Worm (Caenorhabditis elegans) whole organism, L4 larva: ENCODE results near the gene ears-2.
A peak's percentile ranks its signal among the peaks of the same experiment; 100 is the strongest.

Source experiments
- F49E8.2 ChIP-seq: sonication (generic microtip); optimal IDR thresholded peaks from 2 replicates; lab custom pipeline; 2016; ENCODE audit warnings: missing compliant biosample characterization, mild to moderate bottlenecking, missing genetic modification characterization, borderline replicate concordance
- Y105C5A.15 ChIP-seq: fragments of 200-800 bp; sonication (Bioruptor generic); IDR thresholded peaks from 2 replicates; pipeline ENCODE4 v1.3.6; 2022; ENCODE audit warnings: missing genetic modification characterization, missing compliant biosample characterization
- Y48G9A.11 ChIP-seq: fragments of 200-800 bp; sonication (Bioruptor generic); IDR thresholded peaks from 2 replicates; pipeline ENCODE4 v1.3.6; 2022; ENCODE audit warnings: missing genetic modification reagents, missing genetic modification characterization, missing compliant biosample characterization
- Y75B8A.6 ChIP-seq: fragments of 200-800 bp; sonication (Bioruptor generic); IDR thresholded peaks from 2 replicates; pipeline ENCODE4 v1.3.6; 2022; ENCODE audit warnings: missing genetic modification reagents, missing genetic modification characterization, missing compliant biosample characterization
- aha-1 ChIP-seq: fragments of 150-350 bp; peaks from one replicate; lab custom pipeline; 2014; ENCODE audit warnings: missing biosample characterization, missing genetic modification characterization
- ama-1 ChIP-seq: fragments of 150-350 bp; optimal IDR thresholded peaks from 2 replicates; lab custom pipeline; 2014; ENCODE audit warnings: inconsistent platforms, mixed read lengths
- arid-1 ChIP-seq: fragments of 200-800 bp; sonication (Bioruptor generic); conservative IDR thresholded peaks from 2 replicates; pipeline ENCODE4 v1.3.6; 2022; ENCODE audit warnings: missing genetic modification reagents, missing genetic modification characterization, missing compliant biosample characterization
- ctbp-1 ChIP-seq: fragments of 200-800 bp; sonication (Bioruptor generic); IDR thresholded peaks from 2 replicates; pipeline ENCODE4 v1.3.6; 2022; ENCODE audit warnings: missing genetic modification reagents, missing genetic modification characterization, missing compliant biosample characterization
- daf-12 ChIP-seq: fragments of 150-350 bp; optimal IDR thresholded peaks from 2 replicates; lab custom pipeline; 2014; ENCODE audit warnings: missing biosample characterization, missing genetic modification reagents, missing genetic modification characterization
- daf-16 ChIP-seq, 3 experiments: sonication (generic microtip); optimal IDR thresholded peaks; 2 replicates each; lab custom pipeline; 2016 to 2017; ENCODE audit warnings: missing genetic modification characterization in 3 of 3, missing genetic modification reagents in 3 of 3, mild to moderate bottlenecking in 2 of 3, missing compliant biosample characterization in 2 of 3, missing biosample characterization in 1 of 3, moderate library complexity in 1 of 3
- daf-19 ChIP-seq: fragments of 200-800 bp; sonication (Bioruptor generic); conservative IDR thresholded peaks from 2 replicates; pipeline ENCODE4 v1.3.6; 2022; ENCODE audit warnings: missing genetic modification characterization, missing compliant biosample characterization
- dmd-6 ChIP-seq: fragments of 200-800 bp; sonication (Bioruptor generic); IDR thresholded peaks from 2 replicates; pipeline ENCODE4 v1.3.6; 2022; ENCODE audit warnings: missing genetic modification reagents, missing genetic modification characterization, missing compliant biosample characterization
- dmd-8 ChIP-seq: fragments of 200-800 bp; sonication (Bioruptor generic); IDR thresholded peaks from 2 replicates; pipeline ENCODE4 v1.3.6; 2022; ENCODE audit warnings: missing genetic modification characterization, missing compliant biosample characterization
- dpl-1 ChIP-seq: fragments of 150-350 bp; optimal IDR thresholded peaks from 2 replicates; lab custom pipeline; 2014; ENCODE audit warnings: missing biosample characterization, missing genetic modification reagents, missing genetic modification characterization
- duxl-1 ChIP-seq: sonication (generic microtip); optimal IDR thresholded peaks from 2 replicates; lab custom pipeline; 2016; ENCODE audit warnings: mild to moderate bottlenecking, missing genetic modification characterization, moderate library complexity, missing compliant biosample characterization; ENCODE audit not compliant: poor library complexity
- dve-1 ChIP-seq: sonication (generic microtip); optimal IDR thresholded peaks from 2 replicates; lab custom pipeline; 2017; ENCODE audit warnings: antibody characterized with exemption, mild to moderate bottlenecking, missing genetic modification characterization, missing compliant biosample characterization; ENCODE audit not compliant: insufficient read depth
- gei-8 ChIP-seq: fragments of 200-800 bp; sonication (Bioruptor generic); optimal IDR thresholded peaks from 2 replicates; lab custom pipeline; 2018; ENCODE audit warnings: mild to moderate bottlenecking, missing genetic modification characterization, missing compliant biosample characterization
- hif-1 ChIP-seq, 2 experiments: sonication (generic microtip); optimal IDR thresholded peaks; 2 replicates each; lab custom pipeline; 2016 to 2017; ENCODE audit warnings: missing compliant biosample characterization in 2 of 2, missing genetic modification characterization in 2 of 2, missing genetic modification reagents in 2 of 2, missing genotype in 2 of 2, mild to moderate bottlenecking in 1 of 2
- hlh-11 ChIP-seq: fragments of 200-800 bp; sonication (Bioruptor generic); optimal IDR thresholded peaks from 2 replicates; lab custom pipeline; 2018; ENCODE audit warnings: mild to moderate bottlenecking, missing genetic modification characterization, missing compliant biosample characterization
- hlh-30 ChIP-seq: sonication (generic microtip); optimal IDR thresholded peaks from 2 replicates; lab custom pipeline; 2017; ENCODE audit warnings: antibody characterized with exemption, mild to moderate bottlenecking, missing genetic modification characterization, missing compliant biosample characterization; ENCODE audit not compliant: insufficient read depth
- lim-7 ChIP-seq: fragments of 200-800 bp; sonication (Bioruptor generic); IDR thresholded peaks from 2 replicates; pipeline ENCODE4 v1.3.6; 2022; ENCODE audit warnings: missing genetic modification characterization, missing compliant biosample characterization
- lin-1 ChIP-seq: fragments of 200-800 bp; sonication (Bioruptor generic); IDR thresholded peaks from 2 replicates; pipeline ENCODE4 v1.3.6; 2022; ENCODE audit warnings: missing genetic modification reagents, missing genetic modification characterization, missing compliant biosample characterization
- lin-13 ChIP-seq: fragments of 150-350 bp; optimal IDR thresholded peaks from 2 replicates; lab custom pipeline; 2014; ENCODE audit warnings: missing biosample characterization, missing genetic modification reagents, missing genetic modification characterization
- lin-29 ChIP-seq: fragments of 200-800 bp; sonication (Bioruptor generic); IDR thresholded peaks from 2 replicates; pipeline ENCODE4 v1.3.6; 2022; ENCODE audit warnings: missing genetic modification reagents, missing genetic modification characterization, missing compliant biosample characterization
- lin-38 ChIP-seq: fragments of 200-800 bp; sonication (Bioruptor generic); IDR thresholded peaks from 2 replicates; pipeline ENCODE4 v1.3.6; 2022; ENCODE audit warnings: missing genetic modification reagents, missing genetic modification characterization, missing compliant biosample characterization
- lsy-2 ChIP-seq, 2 experiments: fragments of 150-350 bp in 1 of 2; sonication (generic microtip) in 1 of 2; optimal IDR thresholded peaks; 2 replicates each; lab custom pipeline; 2014 to 2017; ENCODE audit warnings: missing biosample characterization in 2 of 2, missing genetic modification characterization in 2 of 2
- mdt-29 ChIP-seq: fragments of 200-800 bp; sonication (Bioruptor generic); IDR thresholded peaks from 2 replicates; pipeline ENCODE4 v1.3.6; 2022; ENCODE audit warnings: missing genetic modification reagents, missing genetic modification characterization, missing compliant biosample characterization
- mep-1 ChIP-seq: fragments of 150-350 bp; sonication (generic microtip); optimal IDR thresholded peaks from 3 replicates; lab custom pipeline; 2014; ENCODE audit warnings: missing biosample characterization, missing genetic modification characterization
- mxl-3 ChIP-seq: fragments of 200-800 bp; sonication (Bioruptor generic); optimal IDR thresholded peaks from 2 replicates; lab custom pipeline; 2018; ENCODE audit warnings: mild to moderate bottlenecking, missing genetic modification characterization, missing compliant biosample characterization
- nhr-10 ChIP-seq: fragments of 150-350 bp; optimal IDR thresholded peaks from 2 replicates; lab custom pipeline; 2014; ENCODE audit warnings: missing biosample characterization, missing genetic modification characterization
- nhr-102 ChIP-seq: sonication (generic microtip); optimal IDR thresholded peaks from 2 replicates; lab custom pipeline; 2016; ENCODE audit warnings: mild to moderate bottlenecking, missing genetic modification characterization, moderate library complexity, missing compliant biosample characterization
- nhr-11 ChIP-seq: fragments of 150-350 bp; optimal IDR thresholded peaks from 2 replicates; lab custom pipeline; 2014; ENCODE audit warnings: missing biosample characterization, missing genetic modification characterization
- nhr-25 ChIP-seq: sonication (generic microtip); optimal IDR thresholded peaks from 2 replicates; lab custom pipeline; 2017; ENCODE audit warnings: missing genetic modification characterization, mild to moderate bottlenecking, missing compliant biosample characterization, antibody characterized with exemption, moderate library complexity, borderline replicate concordance; ENCODE audit not compliant: insufficient read depth
- nhr-28 ChIP-seq: fragments of 150-350 bp; optimal IDR thresholded peaks from 2 replicates; lab custom pipeline; 2014; ENCODE audit warnings: missing biosample characterization, missing genetic modification characterization
- nhr-41 ChIP-seq: fragments of 200-800 bp; sonication (Bioruptor generic); IDR thresholded peaks from 2 replicates; pipeline ENCODE4 v1.3.6; 2022; ENCODE audit warnings: missing genetic modification reagents, missing genetic modification characterization, missing compliant biosample characterization
- nhr-76 ChIP-seq: fragments of 150-350 bp; optimal IDR thresholded peaks from 2 replicates; lab custom pipeline; 2014; ENCODE audit warnings: missing biosample characterization, missing genetic modification characterization
- nhr-77 ChIP-seq: fragments of 150-350 bp; optimal IDR thresholded peaks from 2 replicates; lab custom pipeline; 2014; ENCODE audit warnings: missing biosample characterization, missing genetic modification characterization
- pqm-1 ChIP-seq: sonication (generic microtip); optimal IDR thresholded peaks from 2 replicates; lab custom pipeline; 2017; ENCODE audit warnings: missing biosample characterization, missing genetic modification characterization
- rbr-2 ChIP-seq: sonication (generic microtip); optimal IDR thresholded peaks from 2 replicates; lab custom pipeline; 2016; ENCODE audit warnings: missing genotype, missing genetic modification characterization, missing compliant biosample characterization
- vab-7 ChIP-seq: fragments of 200-800 bp; sonication (Bioruptor generic); IDR thresholded peaks from 2 replicates; pipeline ENCODE4 v1.3.6; 2022; ENCODE audit warnings: missing genetic modification reagents, missing genetic modification characterization, missing compliant biosample characterization
- zag-1 ChIP-seq: fragments of 150-350 bp; optimal IDR thresholded peaks from 2 replicates; lab custom pipeline; 2014; ENCODE audit warnings: missing biosample characterization, missing genetic modification characterization
- zip-11 ChIP-seq: fragments of 200-800 bp; sonication (Bioruptor generic); IDR thresholded peaks from 2 replicates; pipeline ENCODE4 v1.3.6; 2022; ENCODE audit warnings: missing genetic modification characterization, missing compliant biosample characterization

Gene ears-2

ce11 chrIV:390279-390678 is at the start of gene ears-2, which contains the start of gene uncp-18 (continued):
- TF ChIP-seq gei-8 = peak; percentile 56
- peak; percentile 92 for TF ChIP-seq lin-13 (GFP tag; lab: Kevin White, UChicago)
- TF ChIP-seq zag-1 (tag; lab: Kevin White, UChicago) = no peak
- TF ChIP-seq, all 104 proteins: peak for 72

DNA sequence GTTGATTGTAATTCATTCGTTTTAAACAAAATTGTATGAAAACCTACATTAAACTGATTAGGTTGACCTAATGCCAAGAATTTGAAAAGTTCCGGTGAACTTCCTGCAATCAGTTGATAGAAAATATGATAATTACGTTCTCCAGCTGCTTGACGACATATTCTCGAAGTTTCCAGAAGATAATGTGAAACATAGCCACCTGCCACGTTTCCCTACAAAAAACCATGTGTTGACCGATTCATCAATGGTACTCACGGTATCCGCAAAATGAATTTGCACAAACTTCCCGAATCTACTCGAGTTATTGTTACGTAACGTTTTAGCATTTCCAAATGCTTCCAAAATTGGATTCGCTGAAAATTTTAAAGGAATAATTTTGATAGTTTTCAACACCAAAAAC is 48.1 kb upstream of the ears-2 start:
- no peak for TF ChIP-seq nhr-102 (tag; lab: Kevin White, UChicago)
- TF ChIP-seq aha-1 (tag; lab: Kevin White, UChicago) = peak; percentile 91

ce11 chrIV:428869-429268 is 38.6 kb upstream of the ears-2 start, which contains the start of gene Y66H1A.5:
Gene Y66H1A.5 (minus strand): TSS chrIV:429133.
- TF ChIP-seq nhr-77 (tag; lab: Kevin White, UChicago) (peak; percentile 89), nhr-10 (tag; lab: Kevin White, UChicago) (peak; percentile 41), zip-11 (GFP tag; lab: Robert Waterston, UW) (no peak), hlh-30 (tag; lab: Kevin White, UChicago) (peak; percentile 5), hif-1 (tag; optimal IDR thresholded peaks at IDR 0.05; lab: Kevin White, UChicago) (peak in 1 of 2 experiments; percentile 60), pqm-1 (peak; percentile 74), dmd-6 (GFP tag; lab: Robert Waterston, UW) (peak; percentile 31; the same call in 1 of the 2 replicates), hlh-11 (tag; lab: Kevin White, UChicago) (peak; percentile 29), nhr-41 (GFP tag; lab: Robert Waterston, UW) (no peak), nhr-28 (peak; percentile 94), daf-19 (GFP tag; lab: Robert Waterston, UW) (no peak), daf-16 (GFP tag; optimal IDR thresholded peaks at IDR 0.05; lab: Kevin White, UChicago) (no peak), daf-16 (tag; optimal IDR thresholded peaks at IDR 0.05; lab: Kevin White, UChicago) (peak; percentile 46), nhr-25 (no peak), dmd-8 (GFP tag; lab: Robert Waterston, UW) (no peak), dve-1 (tag; lab: Kevin White, UChicago) (peak; percentile 66), vab-7 (GFP tag; lab: Robert Waterston, UW) (no peak), nhr-76 (tag; lab: Kevin White, UChicago) (no peak), mep-1 (tag; lab: Kevin White, UChicago) (peak; percentile 10)

DNA sequence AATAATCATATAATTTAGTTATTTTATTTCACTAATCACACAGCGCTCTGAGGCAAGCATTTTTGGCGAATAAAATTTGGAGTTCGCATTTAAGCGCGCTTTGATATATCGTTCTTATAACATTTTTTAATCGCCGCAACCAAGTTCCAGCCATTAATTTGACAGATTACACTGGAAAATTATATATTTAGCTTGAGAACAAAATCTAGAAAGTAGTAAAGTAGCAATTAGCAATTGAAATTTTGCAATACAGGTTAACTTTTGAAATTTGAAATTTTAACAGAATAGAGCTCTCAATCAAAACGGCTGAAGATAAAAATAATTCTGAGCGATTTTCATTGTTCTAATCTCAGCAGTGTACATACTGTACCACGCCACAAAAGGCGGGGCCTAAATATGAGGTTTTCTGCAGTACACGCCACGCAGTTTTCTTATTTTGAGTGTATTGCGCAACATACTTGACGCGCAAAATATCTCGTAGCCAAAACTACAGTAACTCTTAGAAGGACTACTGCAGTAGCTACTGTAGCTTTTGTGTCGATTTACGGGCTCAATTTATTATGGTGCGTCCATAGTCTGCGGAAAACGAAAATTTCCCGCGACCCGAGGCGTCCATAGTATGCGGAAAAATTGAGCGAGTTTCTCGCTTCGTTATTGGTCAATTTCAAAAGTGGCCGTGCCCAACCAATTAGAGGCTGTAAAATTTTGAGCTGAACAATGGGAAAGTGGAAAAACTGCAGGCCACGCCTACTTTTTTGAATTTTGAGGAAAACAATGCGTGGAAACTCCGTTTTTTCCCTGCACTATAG is 37.0 kb upstream of the ears-2 start:
- TF ChIP-seq daf-19 (GFP tag; lab: Robert Waterston, UW) (no peak), lim-7 (GFP tag; lab: Robert Waterston, UW) (no peak), daf-12 (no peak), ama-1 (no peak), nhr-10 (tag; lab: Kevin White, UChicago) (no peak), duxl-1 (tag; lab: Kevin White, UChicago) (peak; percentile 36), lin-1 (GFP tag; lab: Robert Waterston, UW) (no peak), daf-16 (GFP tag; optimal IDR thresholded peaks at IDR 0.05; lab: Kevin White, UChicago) (no peak), daf-16 (tag; optimal IDR thresholded peaks at IDR 0.05; lab: Kevin White, UChicago) (peak; percentile 23), nhr-28 (no peak), mdt-29 (GFP tag; lab: Robert Waterston, UW) (peak; percentile 17; the same call in 1 of the 2 replicates), lin-38 (GFP tag; lab: Robert Waterston, UW) (peak; percentile 62), dpl-1 (GFP tag; lab: Kevin White, UChicago) (no peak), nhr-11 (tag; lab: Kevin White, UChicago) (no peak), Y75B8A.6 (0 out of 2 replicates have a peak, but pooled peaks have one; percentile 20), Y105C5A.15 (GFP tag; lab: Robert Waterston, UW) (0 out of 2 replicates have a peak, but pooled peaks have one; percentile 11), mep-1 (tag; lab: Kevin White, UChicago) (peak; percentile 11), arid-1 (GFP tag; lab: Robert Waterston, UW) (0 out of 2 replicates have a peak, but pooled peaks have one; percentile 4), Y48G9A.11 (GFP tag; lab: Robert Waterston, UW) (peak; percentile 76), lsy-2 (tag; optimal IDR thresholded peaks at IDR 0.05; lab: Kevin White, UChicago) (peak in 1 of 2 experiments; percentile 10), lin-29 (GFP tag; lab: Robert Waterston, UW) (no peak), mxl-3 (GFP tag; lab: Kevin White, UChicago) (no peak), ctbp-1 (GFP tag; lab: Robert Waterston, UW) (0 out of 2 replicates have a peak, but pooled peaks have one; percentile 26), F49E8.2 (peak; percentile 63), rbr-2 (tag; lab: Kevin White, UChicago) (no peak)
